Fruit fly (Drosophila melanogaster) whole organism, wandering third instar larva: ENCODE measurements around the gene ksh.
A peak's percentile ranks its signal among the peaks of the same experiment; 100 is the strongest.

Source experiments
- CG32264 ChIP-seq: fragments of 200-800 bp; sonication (Bioruptor generic); optimal IDR thresholded peaks from 2 replicates; lab custom pipeline; 2016; ENCODE audit warnings: missing biosample characterization, missing genetic modification characterization
- CG9705 ChIP-seq: fragments of 200-800 bp; sonication (Bioruptor generic); optimal IDR thresholded peaks from 2 replicates; lab custom pipeline; 2018; ENCODE audit warnings: missing biosample characterization, mild to moderate bottlenecking, missing genetic modification characterization
- CrebA ChIP-seq: fragments of 200-800 bp; sonication (Bioruptor generic); optimal IDR thresholded peaks from 2 replicates; lab custom pipeline; 2016; ENCODE audit warnings: missing biosample characterization, mild to moderate bottlenecking, missing genetic modification characterization, borderline replicate concordance
- Dif ChIP-seq: fragments of 200-275, 200-300 bp; sonication (Bioruptor generic); optimal IDR thresholded peaks from 2 replicates; lab custom pipeline; 2018; ENCODE audit warnings: missing biosample characterization, missing genetic modification characterization; ENCODE audit not compliant: partially characterized antibody
- GATAd ChIP-seq: sonication (Bioruptor generic); optimal IDR thresholded peaks from 2 replicates; lab custom pipeline; 2016; ENCODE audit warnings: missing biosample characterization, missing genetic modification characterization
- HLH106 ChIP-seq: fragments of 200-800 bp; optimal IDR thresholded peaks from 3 replicates; lab custom pipeline; 2019; ENCODE audit warnings: missing biosample characterization, mild to moderate bottlenecking, missing genetic modification characterization, moderate library complexity
- Hr78 ChIP-seq: fragments of >200 bp; optimal IDR thresholded peaks from 2 replicates; lab custom pipeline; 2017; ENCODE audit warnings: missing biosample characterization, missing genetic modification characterization
- Hr83 ChIP-seq: fragments of 200-300 bp; sonication (Bioruptor generic); optimal IDR thresholded peaks from 2 replicates; lab custom pipeline; 2016; ENCODE audit warnings: missing biosample characterization, mild to moderate bottlenecking, missing genetic modification characterization, moderate library complexity; ENCODE audit not compliant: poor library complexity, severe bottlenecking
- Mio ChIP-seq: sonication (Bioruptor generic); optimal IDR thresholded peaks from 2 replicates; lab custom pipeline; 2016; ENCODE audit warnings: missing biosample characterization, missing genetic modification characterization
- Myc ChIP-seq: fragments of >200 bp; optimal IDR thresholded peaks from 2 replicates; lab custom pipeline; 2017
- OdsH ChIP-seq: fragments of 200-800 bp; sonication (Bioruptor generic); optimal IDR thresholded peaks from 2 replicates; lab custom pipeline; 2016; ENCODE audit warnings: missing biosample characterization, mild to moderate bottlenecking, missing genetic modification characterization
- Rel ChIP-seq, 2 experiments: fragments of 200-800 bp; sonication (Bioruptor generic) in 1 of 2; optimal IDR thresholded peaks; 2 replicates in 1 of 2; 3 replicates in 1 of 2; lab custom pipeline; 2016 to 2019; ENCODE audit warnings: mild to moderate bottlenecking in 2 of 2, missing biosample characterization in 2 of 2, missing genetic modification characterization in 2 of 2, moderate library complexity in 1 of 2
- Sp1 ChIP-seq: fragments of 200-800 bp; sonication (Bioruptor generic); optimal IDR thresholded peaks from 3 replicates; lab custom pipeline; 2019; ENCODE audit warnings: missing biosample characterization, mild to moderate bottlenecking, missing genetic modification characterization, moderate library complexity
- Vsx2 ChIP-seq: fragments of 200-300, 225-300 bp; sonication (Bioruptor generic); optimal IDR thresholded peaks from 2 replicates; lab custom pipeline; 2018; ENCODE audit warnings: missing biosample characterization, missing genetic modification characterization; ENCODE audit not compliant: partially characterized antibody
- br ChIP-seq: fragments of 200-800 bp; sonication (Bioruptor generic); optimal IDR thresholded peaks from 2 replicates; lab custom pipeline; 2016; ENCODE audit warnings: missing biosample characterization, missing genetic modification characterization
- dmrt93B ChIP-seq: fragments of 200-800 bp; sonication (Bioruptor generic); optimal IDR thresholded peaks from 2 replicates; lab custom pipeline; 2018; ENCODE audit warnings: missing biosample characterization, mild to moderate bottlenecking, missing genetic modification characterization
- dsf ChIP-seq: sonication (Bioruptor generic); optimal IDR thresholded peaks from 2 replicates; lab custom pipeline; 2016; ENCODE audit warnings: missing biosample characterization, missing genetic modification characterization, borderline replicate concordance
- ey ChIP-seq: fragments of 200-800 bp; sonication (Bioruptor generic); optimal IDR thresholded peaks from 2 replicates; lab custom pipeline; 2016; ENCODE audit warnings: missing biosample characterization, missing genetic modification characterization
- foxo ChIP-seq, 2 experiments: fragments of 200-800 bp; sonication (Bioruptor generic); optimal IDR thresholded peaks; 2 replicates in 1 of 2; 3 replicates in 1 of 2; lab custom pipeline; 2016 to 2017; ENCODE audit warnings: missing biosample characterization in 2 of 2, missing genetic modification characterization in 2 of 2
- fru ChIP-seq: fragments of 200-800 bp; sonication (Bioruptor generic); optimal IDR thresholded peaks from 3 replicates; lab custom pipeline; 2016; ENCODE audit warnings: missing biosample characterization, mild to moderate bottlenecking, missing genetic modification characterization
- h ChIP-seq: fragments of 200-800 bp; sonication (Bioruptor generic); optimal IDR thresholded peaks from 3 replicates; lab custom pipeline; 2016; ENCODE audit warnings: missing biosample characterization, mild to moderate bottlenecking, missing genetic modification characterization
- jim ChIP-seq: fragments of 175-275, 200-325 bp; sonication (Bioruptor generic); optimal IDR thresholded peaks from 2 replicates; lab custom pipeline; 2016; ENCODE audit warnings: missing biosample characterization, mild to moderate bottlenecking, missing genetic modification characterization
- lola ChIP-seq: fragments of >200 bp; optimal IDR thresholded peaks from 2 replicates; lab custom pipeline; 2017; ENCODE audit warnings: missing biosample characterization, missing genetic modification characterization
- pan ChIP-seq: fragments of >200 bp; optimal IDR thresholded peaks from 2 replicates; lab custom pipeline; 2017
- psq ChIP-seq: fragments of 200-800 bp; sonication (Bioruptor generic); optimal IDR thresholded peaks from 3 replicates; lab custom pipeline; 2017; ENCODE audit warnings: missing biosample characterization, mild to moderate bottlenecking, missing genetic modification characterization, moderate library complexity
- rgr ChIP-seq: fragments of 200-800 bp; sonication (Bioruptor generic); optimal IDR thresholded peaks from 3 replicates; lab custom pipeline; 2016; ENCODE audit warnings: missing biosample characterization, mild to moderate bottlenecking, missing genetic modification characterization
- sage ChIP-seq: fragments of 200-800 bp; sonication (Bioruptor generic); optimal IDR thresholded peaks from 2 replicates; lab custom pipeline; 2016; ENCODE audit warnings: missing biosample characterization, mild to moderate bottlenecking, missing genetic modification characterization
- sv ChIP-seq: fragments of 200-800 bp; sonication (Bioruptor generic); optimal IDR thresholded peaks from 3 replicates; lab custom pipeline; 2016; ENCODE audit warnings: missing biosample characterization, missing genetic modification characterization
- woc ChIP-seq: sonication (Bioruptor generic); optimal IDR thresholded peaks from 2 replicates; lab custom pipeline; 2016; ENCODE audit warnings: missing biosample characterization, mild to moderate bottlenecking, missing genetic modification characterization

ksh gene

dm6 chrX:19494285-19494684 is 507 bp downstream of the ksh start, which contains the start of gene CG12204:
CG12204 (minus strand) TSS chrX:19494401.
- TF ChIP-seq fru (no peak), HLH106 (tag; lab: Kevin White, UChicago) (peak; percentile 25), ey (GFP tag; lab: Kevin White, UChicago) (peak; percentile 13), dsf (no peak), OdsH (GFP tag; lab: Kevin White, UChicago) (peak; percentile 18), Hr83 (peak; percentile 26), rgr (GFP tag; lab: Kevin White, UChicago) (peak; percentile 50), Sp1 (GFP tag; lab: Kevin White, UChicago) (peak; percentile 18), woc (GFP tag; lab: Kevin White, UChicago) (no peak)

- TF ChIP-seq Myc (lab: Kevin White, UChicago) (peak; percentile 23), sage (GFP tag; lab: Kevin White, UChicago) (no peak), psq (GFP tag; lab: Kevin White, UChicago) (peak; percentile 6), jim (GFP tag; lab: Kevin White, UChicago) (no peak), pan (lab: Kevin White, UChicago) (no peak), ey (GFP tag; lab: Kevin White, UChicago) (no peak), HLH106 (tag; lab: Kevin White, UChicago) (no peak), woc (GFP tag; lab: Kevin White, UChicago) (no peak), Dif (GFP tag; lab: Kevin White, UChicago) (no peak), CG9705 (no peak), dsf (no peak)
These were observed 2.7 kb downstream of the ksh start, which contains the start of the genes pcm and ND-18 for dm6 chrX:19491984-19492584. pcm (minus strand) TSS chrX:19492011. ND-18 (plus strand) TSS chrX:19492421.

- no peak for TF ChIP-seq CrebA (GFP tag; lab: Kevin White, UChicago)
These were observed 9.7 kb downstream of the ksh start for dm6 chrX:19485057-19485456.

- TF ChIP-seq GATAd (GFP tag; lab: Kevin White, UChicago) (no peak), br (GFP tag; lab: Kevin White, UChicago) (no peak), lola (GFP tag; lab: Kevin White, UChicago) (no peak), Rel (GFP tag; optimal IDR thresholded peaks at IDR 0.05; lab: Kevin White, UChicago) (no peak), Rel (tag; optimal IDR thresholded peaks at IDR 0.05; lab: Kevin White, UChicago) (no peak), sv (GFP tag; lab: Kevin White, UChicago) (no peak), dmrt93B (GFP tag; lab: Kevin White, UChicago) (no peak), foxo (GFP tag; optimal IDR thresholded peaks at IDR 0.05; lab: Kevin White, UChicago) (no peak), h (GFP tag; lab: Kevin White, UChicago) (no peak), Myc (lab: Kevin White, UChicago) (no peak), CG9705 (no peak)
These were observed 14.2 kb downstream of the ksh start for dm6 chrX:19480544-19481127.

dm6 chrX:19479869-19480326 is 14.9 kb downstream of the ksh start, which contains the start of the genes Naa15-16 and mRpS14:
Naa15-16 (plus strand) TSS chrX:19479984.
mRpS14 (minus strand) TSS chrX:19480238.
- TF ChIP-seq Myc (lab: Kevin White, UChicago) (peak; percentile 57), br (GFP tag; lab: Kevin White, UChicago) (no peak), Sp1 (GFP tag; lab: Kevin White, UChicago) (peak; percentile 19)

- TF ChIP-seq rgr (GFP tag; lab: Kevin White, UChicago) = no peak
- no peak for TF ChIP-seq woc (GFP tag; lab: Kevin White, UChicago)
- no peak for TF ChIP-seq Vsx2
- no peak for TF ChIP-seq Mio (GFP tag; lab: Kevin White, UChicago)
- no peak for TF ChIP-seq br (GFP tag; lab: Kevin White, UChicago)
- no peak for TF ChIP-seq CrebA (GFP tag; lab: Kevin White, UChicago)
- TF ChIP-seq dmrt93B (GFP tag; lab: Kevin White, UChicago) = no peak
- TF ChIP-seq Sp1 (GFP tag; lab: Kevin White, UChicago) = no peak
- no peak for TF ChIP-seq pan (lab: Kevin White, UChicago)
- no peak for TF ChIP-seq CG32264
- no peak for TF ChIP-seq psq (GFP tag; lab: Kevin White, UChicago)
- TF ChIP-seq Hr78 (GFP tag; lab: Kevin White, UChicago) = no peak
- TF ChIP-seq Dif (GFP tag; lab: Kevin White, UChicago) = no peak
- no peak for TF ChIP-seq jim (GFP tag; lab: Kevin White, UChicago)
These were observed 15.7 kb downstream of the ksh start, which contains the start of gene CG32533 for dm6 chrX:19479134-19479533. CG32533 (minus strand) TSS chrX:19479411.
